Worm (Caenorhabditis elegans) whole organism, mixed stage, embryonic: ENCODE results near the gene idpc-5.

ENCODE experiments used
- M03D4.4 ChIP-seq: sonication (generic microtip); optimal IDR thresholded peaks from 2 replicates; lab custom pipeline; 2017; ENCODE audit warnings: mild to moderate bottlenecking, missing genetic modification characterization, missing compliant biosample characterization
- bed-3 ChIP-seq: fragments of 200-800 bp; sonication (Bioruptor generic); optimal IDR thresholded peaks from 3 replicates; lab custom pipeline; 2018; ENCODE audit warnings: mild to moderate bottlenecking, missing genetic modification characterization, moderate library complexity, missing compliant biosample characterization
- ceh-39 ChIP-seq: fragments of 150-350 bp; optimal IDR thresholded peaks from 2 replicates; lab custom pipeline; 2014; ENCODE audit warnings: missing biosample characterization, missing genetic modification characterization
- ceh-43 ChIP-seq: fragments of 200-800 bp; sonication (Bioruptor generic); optimal IDR thresholded peaks from 2 replicates; lab custom pipeline; 2018; ENCODE audit warnings: mild to moderate bottlenecking, missing genetic modification characterization, moderate library complexity, missing compliant biosample characterization
- ces-1 ChIP-seq: fragments of 150-350 bp; optimal IDR thresholded peaks from 2 replicates; lab custom pipeline; 2014; ENCODE audit warnings: missing biosample characterization, missing genetic modification reagents, missing genetic modification characterization
- cnd-1 ChIP-seq: fragments of 200-800 bp; sonication (Bioruptor generic); optimal IDR thresholded peaks from 2 replicates; lab custom pipeline; 2018; ENCODE audit warnings: mild to moderate bottlenecking, missing genetic modification characterization, missing compliant biosample characterization
- drap-1 ChIP-seq: fragments of 200-800 bp; sonication (Bioruptor generic); optimal IDR thresholded peaks from 3 replicates; lab custom pipeline; 2018; ENCODE audit warnings: mild to moderate bottlenecking, missing genetic modification characterization, missing compliant biosample characterization
- elt-1 ChIP-seq: sonication (generic microtip); optimal IDR thresholded peaks from 2 replicates; lab custom pipeline; 2017; ENCODE audit warnings: missing genetic modification characterization, mild to moderate bottlenecking, missing compliant biosample characterization, antibody characterized with exemption, moderate library complexity, borderline replicate concordance; ENCODE audit not compliant: insufficient read depth
- elt-3 ChIP-seq: fragments of 150-350 bp; optimal IDR thresholded peaks from 2 replicates; lab custom pipeline; 2014; ENCODE audit warnings: missing biosample characterization, missing genetic modification characterization
- flh-1 ChIP-seq: fragments of 200-800 bp; sonication (Bioruptor generic); optimal IDR thresholded peaks from 2 replicates; lab custom pipeline; 2018; ENCODE audit warnings: mild to moderate bottlenecking, missing genetic modification characterization, moderate library complexity, missing compliant biosample characterization
- ham-2 ChIP-seq: fragments of 200-800 bp; sonication (Bioruptor generic); optimal IDR thresholded peaks from 2 replicates; lab custom pipeline; 2018; ENCODE audit warnings: mild to moderate bottlenecking, missing genetic modification characterization, missing compliant biosample characterization
- hlh-1 ChIP-seq: fragments of 150-350 bp; optimal IDR thresholded peaks from 2 replicates; lab custom pipeline; 2014; ENCODE audit warnings: missing biosample characterization, missing genetic modification reagents, missing genetic modification characterization
- lin-13 ChIP-seq: fragments of 150-350 bp; optimal IDR thresholded peaks from 2 replicates; lab custom pipeline; 2014; ENCODE audit warnings: missing biosample characterization, missing genetic modification characterization
- lin-32 ChIP-seq: fragments of 200-800 bp; sonication (Bioruptor generic); optimal IDR thresholded peaks from 2 replicates; lab custom pipeline; 2018; ENCODE audit warnings: mild to moderate bottlenecking, missing genetic modification characterization, missing compliant biosample characterization
- lsy-2 ChIP-seq: fragments of 150-350 bp; optimal IDR thresholded peaks from 2 replicates; lab custom pipeline; 2014; ENCODE audit warnings: missing biosample characterization, missing genetic modification characterization
- mab-5 ChIP-seq: fragments of 150-350 bp; optimal IDR thresholded peaks from 2 replicates; lab custom pipeline; 2014; ENCODE audit warnings: missing biosample characterization, missing genetic modification characterization
- mep-1 ChIP-seq: fragments of 150-350 bp; optimal IDR thresholded peaks from 2 replicates; lab custom pipeline; 2017; ENCODE audit warnings: missing biosample characterization, missing genetic modification reagents, missing genetic modification characterization, inconsistent platforms
- mls-2 ChIP-seq: sonication (generic microtip); optimal IDR thresholded peaks from 2 replicates; lab custom pipeline; 2016; ENCODE audit warnings: mild to moderate bottlenecking, missing genetic modification characterization, moderate library complexity, missing compliant biosample characterization
- nhr-12 ChIP-seq: fragments of 150-350 bp; optimal IDR thresholded peaks from 2 replicates; lab custom pipeline; 2014; ENCODE audit warnings: missing biosample characterization, missing genetic modification characterization
- nhr-237 ChIP-seq: fragments of 150-350 bp; optimal IDR thresholded peaks from 2 replicates; lab custom pipeline; 2014; ENCODE audit warnings: missing biosample characterization, missing genetic modification characterization
- nhr-28 ChIP-seq: fragments of 150-350 bp; optimal IDR thresholded peaks from 2 replicates; lab custom pipeline; 2014; ENCODE audit warnings: missing biosample characterization, missing genetic modification characterization
- nhr-76 ChIP-seq: sonication (generic microtip); optimal IDR thresholded peaks from 2 replicates; lab custom pipeline; 2017; ENCODE audit warnings: missing biosample characterization, missing genetic modification characterization
- pha-4 ChIP-seq: fragments of 150-350 bp; optimal IDR thresholded peaks from 2 replicates; lab custom pipeline; 2018; ENCODE audit warnings: missing biosample characterization, missing genetic modification reagents, missing genetic modification characterization
- snpc-4 ChIP-seq: fragments of 150-350 bp; optimal IDR thresholded peaks from 2 replicates; lab custom pipeline; 2014; ENCODE audit warnings: missing biosample characterization, missing genetic modification characterization
- sptf-1 ChIP-seq: sonication (generic microtip); optimal IDR thresholded peaks from 2 replicates; lab custom pipeline; 2017; ENCODE audit warnings: mild to moderate bottlenecking, missing genetic modification characterization, moderate library complexity, missing compliant biosample characterization
- tbx-8 ChIP-seq: fragments of 200-800 bp; sonication (Bioruptor generic); optimal IDR thresholded peaks from 2 replicates; lab custom pipeline; 2018; ENCODE audit warnings: mild to moderate bottlenecking, missing genetic modification characterization, moderate library complexity, missing compliant biosample characterization
- unc-120 ChIP-seq: sonication (generic microtip); optimal IDR thresholded peaks from 2 replicates; lab custom pipeline; 2017; ENCODE audit warnings: missing genetic modification characterization, missing compliant biosample characterization; ENCODE audit not compliant: poor library complexity, severe bottlenecking
- unc-39 ChIP-seq: fragments of 150-350 bp; optimal IDR thresholded peaks from 2 replicates; lab custom pipeline; 2014; ENCODE audit warnings: missing biosample characterization, missing genetic modification characterization
- unc-62 ChIP-seq: fragments of 150-350 bp; optimal IDR thresholded peaks from 2 replicates; lab custom pipeline; 2014; ENCODE audit warnings: missing biosample characterization, missing genetic modification reagents, missing genetic modification characterization
- zip-8 ChIP-seq: fragments of 150-350 bp; optimal IDR thresholded peaks from 2 replicates; lab custom pipeline; 2014; ENCODE audit warnings: missing biosample characterization, missing genetic modification characterization
- ztf-11 ChIP-seq: fragments of 150-350 bp; optimal IDR thresholded peaks from 2 replicates; lab custom pipeline; 2014; ENCODE audit warnings: missing biosample characterization, missing genetic modification characterization

idpc-5 gene

ce11 chrV:9654154-9654805 is 31.5 kb upstream of the idpc-5 start, which contains the start of gene cyp-29A4:
Gene cyp-29A4, plus strand, starts transcription at chrV:9654755.
- TF ChIP-seq ham-2 (GFP tag; lab: Kevin White, UChicago) (no peak), unc-62 (no peak), ces-1 (GFP tag; lab: Kevin White, UChicago) (no peak), snpc-4 (tag; lab: Kevin White, UChicago) (no peak), cnd-1 (tag; lab: Kevin White, UChicago) (no peak), ztf-11 (tag; lab: Kevin White, UChicago) (no peak), ceh-39 (tag; lab: Kevin White, UChicago) (no peak), bed-3 (GFP tag; lab: Kevin White, UChicago) (no peak), pha-4 (tag; lab: Kevin White, UChicago) (no peak), lsy-2 (tag; lab: Kevin White, UChicago) (no peak), sptf-1 (no peak), hlh-1 (tag; lab: Kevin White, UChicago) (no peak), flh-1 (no peak), zip-8 (tag; lab: Kevin White, UChicago) (no peak)
- TF ChIP-seq, all 35 proteins: peak for 0

ce11 chrV:9651294-9651693 is 28.6 kb upstream of the idpc-5 start, which contains the start of gene T06E4.21:
Gene T06E4.21, plus strand, starts transcription at chrV:9651594.
- TF ChIP-seq tbx-8 (GFP tag; lab: Kevin White, UChicago) (no peak), elt-3 (tag; lab: Kevin White, UChicago) (no peak), nhr-12 (tag; lab: Kevin White, UChicago) (no peak), sptf-1 (no peak), flh-1 (no peak), lsy-2 (tag; lab: Kevin White, UChicago) (no peak), unc-39 (tag; lab: Kevin White, UChicago) (no peak), ztf-11 (tag; lab: Kevin White, UChicago) (no peak), bed-3 (GFP tag; lab: Kevin White, UChicago) (no peak)

ce11 chrV:9645507-9645906 is 22.8 kb upstream of the idpc-5 start, which contains the start of the genes atl-1 and hcp-2:
Gene atl-1, minus strand, starts transcription at chrV:9645595.
Gene hcp-2, plus strand, starts transcription at chrV:9645859.
- TF ChIP-seq ceh-43 (no peak), drap-1 (no peak), unc-62 (no peak), flh-1 (no peak), mep-1 (tag; lab: Kevin White, UChicago) (no peak), unc-39 (tag; lab: Kevin White, UChicago) (no peak), nhr-237 (tag; lab: Kevin White, UChicago) (no peak), lin-13 (tag; lab: Kevin White, UChicago) (no peak), hlh-1 (tag; lab: Kevin White, UChicago) (no peak), nhr-76 (tag; lab: Kevin White, UChicago) (no peak), lin-32 (no peak), mls-2 (tag; lab: Kevin White, UChicago) (no peak), nhr-28 (no peak), snpc-4 (tag; lab: Kevin White, UChicago) (no peak), ces-1 (GFP tag; lab: Kevin White, UChicago) (no peak), M03D4.4 (no peak), elt-3 (tag; lab: Kevin White, UChicago) (no peak), nhr-12 (tag; lab: Kevin White, UChicago) (no peak), pha-4 (tag; lab: Kevin White, UChicago) (no peak)

- TF ChIP-seq snpc-4 (tag; lab: Kevin White, UChicago): no peak
Observed at ce11 chrV:9633313-9633712, 10.6 kb upstream of the idpc-5 start, which contains the start of gene col-147. Gene col-147, minus strand, starts transcription at chrV:9633338.

ce11 chrV:9632348-9632747 is 9.6 kb upstream of the idpc-5 start:
- TF ChIP-seq nhr-237 (tag; lab: Kevin White, UChicago): no peak
- no peak for TF ChIP-seq lin-32
- no peak for TF ChIP-seq zip-8 (tag; lab: Kevin White, UChicago)
- no peak for TF ChIP-seq hlh-1 (tag; lab: Kevin White, UChicago)
- no peak for TF ChIP-seq nhr-12 (tag; lab: Kevin White, UChicago)
- no peak for TF ChIP-seq pha-4 (tag; lab: Kevin White, UChicago)
- TF ChIP-seq drap-1: no peak
- TF ChIP-seq ceh-43: no peak
- TF ChIP-seq lsy-2 (tag; lab: Kevin White, UChicago): no peak
- TF ChIP-seq cnd-1 (tag; lab: Kevin White, UChicago): no peak
- TF ChIP-seq mab-5 (tag; lab: Kevin White, UChicago): no peak
- no peak for TF ChIP-seq unc-120 (tag; lab: Kevin White, UChicago)
- TF ChIP-seq flh-1: no peak
- no peak for TF ChIP-seq mls-2 (tag; lab: Kevin White, UChicago)
- no peak for TF ChIP-seq nhr-28
- TF ChIP-seq nhr-76 (tag; lab: Kevin White, UChicago): no peak
- no peak for TF ChIP-seq elt-1 (tag; lab: Kevin White, UChicago)
- no peak for TF ChIP-seq ztf-11 (tag; lab: Kevin White, UChicago)
- TF ChIP-seq lin-13 (tag; lab: Kevin White, UChicago): no peak
- no peak for TF ChIP-seq bed-3 (GFP tag; lab: Kevin White, UChicago)
